Fruit fly (Drosophila melanogaster) whole organism, embryonic: ENCODE measurements around the gene RhoGAPp190.

Experiments
- Atf-2 ChIP-seq: fragments of 200-800 bp; sonication (Bioruptor generic); optimal IDR thresholded peaks from 2 replicates; lab custom pipeline; 2016; ENCODE audit warnings: missing biosample characterization, missing genetic modification characterization
- Bgb ChIP-seq: fragments of 200-800 bp; sonication (Bioruptor generic); IDR thresholded peaks from 2 replicates; pipeline ENCODE4 v1.3.6; 2022; ENCODE audit warnings: missing biosample characterization, missing genetic modification characterization; ENCODE audit not compliant: partially characterized antibody
- CG12391 ChIP-seq: fragments of 200-800 bp; sonication (Bioruptor generic); optimal IDR thresholded peaks from 3 replicates; lab custom pipeline; 2018; ENCODE audit warnings: missing biosample characterization, mild to moderate bottlenecking, missing genetic modification characterization, moderate library complexity
- CG13287 ChIP-seq: fragments of 200-800 bp; sonication (Bioruptor generic); IDR thresholded peaks from 2 replicates; pipeline ENCODE4 v1.3.6; 2022; ENCODE audit warnings: missing biosample characterization, missing genetic modification characterization; ENCODE audit not compliant: partially characterized antibody
- CG14710 ChIP-seq: fragments of 200-800 bp; sonication (Bioruptor generic); optimal IDR thresholded peaks from 3 replicates; lab custom pipeline; 2019; ENCODE audit warnings: missing biosample characterization, mild to moderate bottlenecking, missing genetic modification characterization, moderate library complexity
- CG14860 ChIP-seq: fragments of 200-800 bp; sonication (Bioruptor generic); IDR thresholded peaks from 3 replicates; pipeline ENCODE4 v1.3.6; 2022; ENCODE audit warnings: missing biosample characterization, missing genetic modification characterization; ENCODE audit not compliant: partially characterized antibody
- CG16813 ChIP-seq: fragments of 200-800 bp; sonication (Bioruptor generic); IDR thresholded peaks from 3 replicates; pipeline ENCODE4 v1.3.6; 2022; ENCODE audit warnings: missing biosample characterization, missing genetic modification characterization; ENCODE audit not compliant: partially characterized antibody
- CG18619 ChIP-seq: fragments of 200-800 bp; sonication (Bioruptor generic); optimal IDR thresholded peaks from 3 replicates; lab custom pipeline; 2017; ENCODE audit warnings: missing biosample characterization, mild to moderate bottlenecking, missing genetic modification characterization
- CG31224 ChIP-seq: fragments of 200-800 bp; sonication (Bioruptor generic); IDR thresholded peaks from 2 replicates; pipeline ENCODE4 v1.3.6; 2022; ENCODE audit warnings: missing biosample characterization, missing genetic modification characterization
- CG31365 ChIP-seq: fragments of 200-800 bp; sonication (Bioruptor generic); optimal IDR thresholded peaks from 2 replicates; lab custom pipeline; 2018; ENCODE audit warnings: missing biosample characterization, mild to moderate bottlenecking, missing genetic modification characterization
- CG33557 ChIP-seq: fragments of 200-800 bp; sonication (Bioruptor generic); optimal IDR thresholded peaks from 2 replicates; lab custom pipeline; 2019; ENCODE audit warnings: missing biosample characterization, mild to moderate bottlenecking, missing genetic modification characterization, moderate library complexity
- CG4424 ChIP-seq: fragments of 200-800 bp; sonication (Bioruptor generic); optimal IDR thresholded peaks from 3 replicates; lab custom pipeline; 2016; ENCODE audit warnings: missing biosample characterization, missing genetic modification characterization
- CG6689 ChIP-seq: fragments of 200-800 bp; sonication (Bioruptor generic); IDR thresholded peaks from 2 replicates; pipeline ENCODE4 v1.3.6; 2022; ENCODE audit warnings: missing biosample characterization, missing genetic modification characterization
- CG6791 ChIP-seq: fragments of 200-800 bp; sonication (Bioruptor generic); IDR thresholded peaks from 3 replicates; pipeline ENCODE4 v1.3.6; 2022; ENCODE audit warnings: missing biosample characterization, missing genetic modification characterization; ENCODE audit not compliant: partially characterized antibody
- CG7963 ChIP-seq: fragments of 200-800 bp; sonication (Bioruptor generic); IDR thresholded peaks from 3 replicates; pipeline ENCODE4 v1.3.6; 2022; ENCODE audit warnings: missing biosample characterization, missing genetic modification characterization; ENCODE audit not compliant: partially characterized antibody
- CG7987 ChIP-seq: fragments of 200-800 bp; sonication (Bioruptor generic); optimal IDR thresholded peaks from 2 replicates; lab custom pipeline; 2018; ENCODE audit warnings: missing biosample characterization, mild to moderate bottlenecking, missing genetic modification characterization, moderate library complexity
- CG8924 ChIP-seq: fragments of 200-800 bp; optimal IDR thresholded peaks from 3 replicates; lab custom pipeline; 2019; ENCODE audit warnings: missing biosample characterization, mild to moderate bottlenecking, missing genetic modification characterization, moderate library complexity
- CG9876 ChIP-seq: fragments of 200-800 bp; sonication (Bioruptor generic); optimal IDR thresholded peaks from 2 replicates; lab custom pipeline; 2016; ENCODE audit warnings: missing biosample characterization, missing genetic modification characterization
- Ets97D ChIP-seq: fragments of 200-800 bp; sonication (Bioruptor generic); optimal IDR thresholded peaks from 3 replicates; lab custom pipeline; 2016; ENCODE audit warnings: missing biosample characterization, missing genetic modification characterization
- HLH4C ChIP-seq: fragments of 200-800 bp; sonication (Bioruptor generic); IDR thresholded peaks from 3 replicates; pipeline ENCODE4 v1.3.6; 2022; ENCODE audit warnings: missing biosample characterization, missing genetic modification characterization; ENCODE audit not compliant: partially characterized antibody
- Hr39 ChIP-seq: fragments of >200 bp; optimal IDR thresholded peaks from 2 replicates; lab custom pipeline; 2017
- Optix ChIP-seq: fragments of 200-800 bp; sonication (Bioruptor generic); IDR thresholded peaks from 3 replicates; pipeline ENCODE4 v1.3.6; 2022; ENCODE audit warnings: missing biosample characterization, missing genetic modification characterization
- Pdp1 ChIP-seq, 2 experiments: fragments of 200-800 bp; sonication (Bioruptor generic); optimal IDR thresholded peaks; 3 replicates each; lab custom pipeline; 2016; ENCODE audit warnings: missing biosample characterization in 2 of 2, missing genetic modification characterization in 2 of 2, mild to moderate bottlenecking in 1 of 2, moderate library complexity in 1 of 2
- Scr ChIP-seq: fragments of 200-800 bp; sonication (Bioruptor generic); IDR thresholded peaks from 2 replicates; pipeline ENCODE4 v1.3.6; 2022; ENCODE audit warnings: missing biosample characterization, missing genetic modification characterization; ENCODE audit not compliant: partially characterized antibody
- Trl ChIP-seq, 3 experiments: fragments of >200 bp in 2 of 3; fragments of 200-800 bp in 1 of 3; sonication (Bioruptor generic) in 1 of 3; optimal IDR thresholded peaks; 2 replicates in 1 of 3; 3 replicates in 2 of 3; lab custom pipeline; 2016 to 2017; ENCODE audit warnings: missing biosample characterization in 1 of 3, missing genetic modification characterization in 1 of 3
- Xbp1 ChIP-seq: fragments of 200-800 bp; sonication (Bioruptor generic); optimal IDR thresholded peaks from 3 replicates; lab custom pipeline; 2016; ENCODE audit warnings: missing biosample characterization, mild to moderate bottlenecking, missing genetic modification characterization
- YL-1 ChIP-seq: fragments of 200-800 bp; sonication (Bioruptor generic); optimal IDR thresholded peaks from 3 replicates; lab custom pipeline; 2017; ENCODE audit warnings: missing biosample characterization, mild to moderate bottlenecking, missing genetic modification characterization
- ara ChIP-seq: fragments of 200-800 bp; sonication (Bioruptor generic); IDR thresholded peaks from 2 replicates; pipeline ENCODE4 v1.3.6; 2022; ENCODE audit warnings: missing biosample characterization, missing genetic modification characterization
- bbx ChIP-seq: fragments of 200-800 bp; sonication (Bioruptor generic); IDR thresholded peaks from 2 replicates; pipeline ENCODE4 v1.3.6; 2022; ENCODE audit warnings: missing biosample characterization, missing genetic modification characterization; ENCODE audit not compliant: partially characterized antibody
- gcm ChIP-seq: fragments of 200-800 bp; sonication (Bioruptor generic); optimal IDR thresholded peaks from 2 replicates; lab custom pipeline; 2019; ENCODE audit warnings: missing biosample characterization, mild to moderate bottlenecking, missing genetic modification characterization, moderate library complexity
- gsb-n ChIP-seq: fragments of 200-800 bp; sonication (Bioruptor generic); optimal IDR thresholded peaks from 3 replicates; lab custom pipeline; 2018; ENCODE audit warnings: missing biosample characterization, mild to moderate bottlenecking, missing genetic modification characterization
- hb ChIP-seq: fragments of 200-800 bp; sonication (Bioruptor generic); IDR thresholded peaks from 3 replicates; pipeline ENCODE4 v1.3.6; 2022; ENCODE audit warnings: missing biosample characterization, missing genetic modification characterization; ENCODE audit not compliant: partially characterized antibody
- lilli ChIP-seq: fragments of 200-800 bp; sonication (Bioruptor generic); optimal IDR thresholded peaks from 3 replicates; lab custom pipeline; 2016; ENCODE audit warnings: missing biosample characterization, missing genetic modification characterization
- mirr ChIP-seq: fragments of 200-800 bp; sonication (Bioruptor generic); optimal IDR thresholded peaks from 3 replicates; lab custom pipeline; 2018; ENCODE audit warnings: missing biosample characterization, mild to moderate bottlenecking, missing genetic modification characterization
- nerfin-2 ChIP-seq: fragments of 200-800 bp; sonication (Bioruptor generic); IDR thresholded peaks from 2 replicates; pipeline ENCODE4 v1.3.6; 2022; ENCODE audit warnings: missing biosample characterization, missing genetic modification characterization; ENCODE audit not compliant: partially characterized antibody
- pros ChIP-seq: fragments of 200-800 bp; sonication (Bioruptor generic); optimal IDR thresholded peaks from 3 replicates; lab custom pipeline; 2019; ENCODE audit warnings: missing biosample characterization, mild to moderate bottlenecking, missing genetic modification characterization, moderate library complexity
- psq ChIP-seq: fragments of 200-800 bp; sonication (Bioruptor generic); optimal IDR thresholded peaks from 2 replicates; lab custom pipeline; 2017; ENCODE audit warnings: missing biosample characterization, missing genetic modification characterization
- salm ChIP-seq: fragments of 200-800 bp; sonication (Bioruptor generic); optimal IDR thresholded peaks from 2 replicates; lab custom pipeline; 2018; ENCODE audit warnings: missing biosample characterization, mild to moderate bottlenecking, missing genetic modification characterization
- tio ChIP-seq: fragments of 200-800 bp; sonication (Bioruptor generic); optimal IDR thresholded peaks from 2 replicates; lab custom pipeline; 2017; ENCODE audit warnings: missing biosample characterization, missing genetic modification characterization, inconsistent platforms
- tna ChIP-seq: fragments of 200-800 bp; sonication (Bioruptor generic); IDR thresholded peaks from 2 replicates; pipeline ENCODE4 v1.3.6; 2022; ENCODE audit warnings: missing biosample characterization, missing genetic modification characterization; ENCODE audit not compliant: partially characterized antibody
- twi ChIP-seq: fragments of 200-800 bp; optimal IDR thresholded peaks from 2 replicates; lab custom pipeline; 2019; ENCODE audit warnings: missing biosample characterization, mild to moderate bottlenecking, missing genetic modification characterization, moderate library complexity
- vnd ChIP-seq: fragments of 200-800 bp; sonication (Bioruptor generic); IDR thresholded peaks from 3 replicates; pipeline ENCODE4 v1.3.6; 2022; ENCODE audit warnings: missing biosample characterization, missing genetic modification characterization; ENCODE audit not compliant: partially characterized antibody
- yki ChIP-seq: fragments of >200 bp; optimal IDR thresholded peaks from 3 replicates; lab custom pipeline; 2018
- zf30C ChIP-seq: fragments of 200-800 bp; sonication (Bioruptor generic); optimal IDR thresholded peaks from 3 replicates; lab custom pipeline; 2018; ENCODE audit warnings: missing biosample characterization, mild to moderate bottlenecking, missing genetic modification characterization

Gene RhoGAPp190

DNA sequence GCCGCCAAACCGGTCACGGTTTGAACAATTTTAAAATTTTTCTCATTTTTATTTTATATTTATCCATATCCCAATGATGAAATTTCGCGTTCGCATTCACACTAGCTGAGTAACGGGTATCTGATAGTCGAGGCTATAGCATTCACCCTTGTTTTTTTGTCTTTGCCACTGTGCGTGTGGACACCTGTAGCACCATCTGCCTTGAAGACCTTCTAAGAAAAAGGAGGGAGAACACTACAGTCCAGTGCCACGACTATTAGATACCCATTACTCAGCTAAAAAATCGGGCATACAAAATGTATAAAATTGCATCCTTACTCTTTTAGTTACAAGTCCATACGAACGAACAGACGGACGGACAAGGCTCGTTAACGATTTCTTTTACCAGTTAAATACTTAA is 30.2 kb downstream of the RhoGAPp190 start:
- TF ChIP-seq CG8924, result no peak
- no peak for TF ChIP-seq ara
- peak; percentile 49; the same call in 1 of the 3 replicates for TF ChIP-seq CG6791 (GFP tag; lab: Robert Waterston, UW)
- no peak for TF ChIP-seq CG12391 (tag; lab: Kevin White, UChicago)
- TF ChIP-seq Atf-2 (GFP tag; lab: Kevin White, UChicago), result no peak
- no peak for TF ChIP-seq yki (lab: Kevin White, UChicago)
- no peak for TF ChIP-seq zf30C (GFP tag; lab: Kevin White, UChicago)
- TF ChIP-seq CG7987 (GFP tag; lab: Kevin White, UChicago), result no peak
- no peak for TF ChIP-seq CG18619 (GFP tag; lab: Kevin White, UChicago)
- 0 out of 3 replicates have a peak, but pooled peaks have one; percentile 62 for TF ChIP-seq hb (GFP tag; lab: Robert Waterston, UW)
- TF ChIP-seq bbx (GFP tag; lab: Robert Waterston, UW), result 0 out of 2 replicates have a peak, but pooled peaks have one; percentile 14
- TF ChIP-seq Scr, result 0 out of 2 replicates have a peak, but pooled peaks have one; percentile 12
- TF ChIP-seq psq (GFP tag; lab: Kevin White, UChicago), result no peak
- no peak for TF ChIP-seq lilli
- no peak for TF ChIP-seq Trl (optimal IDR thresholded peaks at IDR 0.05; lab: Kevin White, UChicago)
- TF ChIP-seq Trl (GFP tag; optimal IDR thresholded peaks at IDR 0.05; lab: Kevin White, UChicago), result no peak
- no peak for TF ChIP-seq salm
- TF ChIP-seq YL-1 (GFP tag; lab: Kevin White, UChicago), result no peak
- TF ChIP-seq CG9876, result no peak
- TF ChIP-seq Optix (GFP tag; lab: Robert Waterston, UW), result no peak
- peak; percentile 29; the same call in 1 of the 2 replicates for TF ChIP-seq tna (GFP tag; lab: Robert Waterston, UW)
- peak; percentile 48; the same call in 1 of the 2 replicates for TF ChIP-seq nerfin-2 (GFP tag; lab: Robert Waterston, UW)
- no peak for TF ChIP-seq CG31224 (GFP tag; lab: Robert Waterston, UW)
- TF ChIP-seq gsb-n (tag; lab: Kevin White, UChicago), result no peak
- TF ChIP-seq Hr39 (lab: Kevin White, UChicago), result no peak
- no peak for TF ChIP-seq CG14710 (tag; lab: Kevin White, UChicago)
- no peak for TF ChIP-seq Xbp1 (GFP tag; lab: Kevin White, UChicago)
- TF ChIP-seq CG14860 (GFP tag; lab: Robert Waterston, UW), result peak; percentile 57; the same call in 1 of the 3 replicates
- no peak for TF ChIP-seq CG31365 (tag; lab: Kevin White, UChicago)
- TF ChIP-seq CG4424 (GFP tag; lab: Kevin White, UChicago), result no peak
- TF ChIP-seq Bgb (GFP tag; lab: Robert Waterston, UW), result 0 out of 2 replicates have a peak, but pooled peaks have one; percentile 7
- peak; percentile 66 for TF ChIP-seq HLH4C (GFP tag; lab: Robert Waterston, UW)
- TF ChIP-seq tio (GFP tag; lab: Kevin White, UChicago), result no peak
- TF ChIP-seq twi (tag; lab: Kevin White, UChicago), result no peak
- TF ChIP-seq CG6689 (GFP tag; lab: Robert Waterston, UW), result no peak
- no peak for TF ChIP-seq CG13287 (GFP tag; lab: Robert Waterston, UW)
- no peak for TF ChIP-seq Ets97D (GFP tag; lab: Kevin White, UChicago)
- 0 out of 3 replicates have a peak, but pooled peaks have one; percentile 22 for TF ChIP-seq vnd
- TF ChIP-seq gcm (GFP tag; lab: Kevin White, UChicago), result no peak
- peak; percentile 51 for TF ChIP-seq CG16813 (GFP tag; lab: Robert Waterston, UW)
- no peak for TF ChIP-seq mirr (GFP tag; lab: Kevin White, UChicago)
- no peak for TF ChIP-seq Pdp1 (GFP tag; optimal IDR thresholded peaks at IDR 0.05; lab: Kevin White, UChicago)
- TF ChIP-seq CG33557 (GFP tag; lab: Kevin White, UChicago), result no peak
- no peak for TF ChIP-seq pros
- peak; percentile 37; the same call in 1 of the 3 replicates for TF ChIP-seq CG7963 (GFP tag; lab: Robert Waterston, UW)
